Worm (Caenorhabditis elegans): Measurements from ENCODE around the gene acp-4.

- TF ChIP-seq ces-1 (GFP tag; optimal IDR thresholded peaks at IDR 0.05) (no peak), cey-2 (tag; optimal IDR thresholded peaks at IDR 0.05; ENCODE audit: borderline replicate concordance, insufficient read depth) (peak; percentile 57), ceh-82 (tag; optimal IDR thresholded peaks at IDR 0.05) (no peak)
Observed at ce11 chrII:8440792-8441191, 5.9 kb upstream of the acp-4 start.
